Fruit fly (Drosophila melanogaster): Measurements from ENCODE around the gene CG31446.

- TF ChIP-seq Sox102F (GFP tag; optimal IDR thresholded peaks at IDR 0.05) = no peak
- TF ChIP-seq dsx (GFP tag; optimal IDR thresholded peaks at IDR 0.05; ENCODE audit: poor library complexity, severe bottlenecking) = no peak
- no peak for TF ChIP-seq Met (GFP tag; optimal IDR thresholded peaks at IDR 0.05)
- TF ChIP-seq CG11294 (GFP tag; IDR thresholded peaks at IDR 0.05) = no peak
These were observed 12.9 kb upstream of the CG31446 start for dm6 chr3R:15679989-15680388.

All from whole organism, prepupa.